Worm (Caenorhabditis elegans): ENCODE data around the gene citk-2.

citk-2 gene

ce11 chrII:4960690-4961089 lies 38.6 kb upstream of the citk-2 start (continued):
- TF ChIP-seq fkh-4 (tag; optimal IDR thresholded peaks at IDR 0.05; ENCODE audit: borderline replicate concordance) = no peak
- no peak for TF ChIP-seq nhr-11 (tag; optimal IDR thresholded peaks at IDR 0.05)
- TF ChIP-seq mef-2 (tag; optimal IDR thresholded peaks at IDR 0.05) = no peak
- peak; percentile 67 for TF ChIP-seq elt-2 (tag; optimal IDR thresholded peaks at IDR 0.05)
- TF ChIP-seq fos-1 (tag; optimal IDR thresholded peaks at IDR 0.05) = no peak
- no peak for TF ChIP-seq grh-1 (GFP tag; IDR thresholded peaks at IDR 0.05)
- peak; percentile 45 for TF ChIP-seq lin-14 (GFP tag; optimal IDR thresholded peaks at IDR 0.05)
- no peak for TF ChIP-seq ceh-8 (GFP tag; optimal IDR thresholded peaks at IDR 0.05)
- no peak for TF ChIP-seq unc-98 (GFP tag; IDR thresholded peaks at IDR 0.05)
- no peak for TF ChIP-seq ets-5 (GFP tag; IDR thresholded peaks at IDR 0.05)
- peak; percentile 9 for TF ChIP-seq snu-23 (GFP tag; optimal IDR thresholded peaks at IDR 0.05)
- TF ChIP-seq C16A3.4 (tag; optimal IDR thresholded peaks at IDR 0.05) = no peak
- peak in 1 of 2 experiments; percentile 16 for TF ChIP-seq lsy-2 (tag; optimal IDR thresholded peaks at IDR 0.05)
- peak; percentile 44 for TF ChIP-seq nhr-20 (tag; optimal IDR thresholded peaks at IDR 0.05)
- TF ChIP-seq ceh-63 (GFP tag; optimal IDR thresholded peaks at IDR 0.05) = no peak
- TF ChIP-seq nhr-76 (tag; optimal IDR thresholded peaks at IDR 0.05) = no peak
- TF ChIP-seq egl-13 (tag; optimal IDR thresholded peaks at IDR 0.05) = no peak
- TF ChIP-seq blmp-1 (tag; optimal IDR thresholded peaks at IDR 0.05) = peak; percentile 31
- TF ChIP-seq hpl-2 (GFP tag; optimal IDR thresholded peaks at IDR 0.05) = no peak
- no peak for TF ChIP-seq unc-86 (tag; optimal IDR thresholded peaks at IDR 0.05)
- peak in 1 of 6 experiments; percentile 63 for TF ChIP-seq elt-3 (tag; optimal IDR thresholded peaks at IDR 0.05)
- TF ChIP-seq xbp-1 (tag; optimal IDR thresholded peaks at IDR 0.05) = no peak
- TF ChIP-seq nhr-85 (tag) = peak; percentile 74
- TF ChIP-seq dsc-1 (tag; optimal IDR thresholded peaks at IDR 0.05) = no peak
- no peak for TF ChIP-seq nhr-12 (tag; optimal IDR thresholded peaks at IDR 0.05)
- no peak for TF ChIP-seq jun-1 (tag; optimal IDR thresholded peaks at IDR 0.05)
- TF ChIP-seq aly-2 (tag; optimal IDR thresholded peaks at IDR 0.05) = no peak
- TF ChIP-seq egl-27 (tag; optimal IDR thresholded peaks at IDR 0.05) = no peak
- no peak for TF ChIP-seq lin-39 (tag; optimal IDR thresholded peaks at IDR 0.05)
- TF ChIP-seq nhr-77 (tag; optimal IDR thresholded peaks at IDR 0.05) = no peak
- no peak for TF ChIP-seq sptf-1 (tag; optimal IDR thresholded peaks at IDR 0.05)

- TF ChIP-seq pqm-1 (tag; optimal IDR thresholded peaks at IDR 0.05) (peak; percentile 0), lin-14 (GFP tag; optimal IDR thresholded peaks at IDR 0.05) (peak; percentile 30), ceh-63 (GFP tag; optimal IDR thresholded peaks at IDR 0.05) (no peak), elt-2 (tag; optimal IDR thresholded peaks at IDR 0.05) (peak; percentile 97)
Observed at ce11 chrII:4966576-4966975, 32.7 kb upstream of the citk-2 start.

ce11 chrII:4967636-4968035 lies 31.7 kb upstream of the citk-2 start:
- TF ChIP-seq elt-2 (tag; optimal IDR thresholded peaks at IDR 0.05) (peak; percentile 84), alr-1 (tag; optimal IDR thresholded peaks at IDR 0.05; ENCODE audit: borderline replicate concordance) (no peak)

- TF ChIP-seq isw-1 (GFP tag; IDR thresholded peaks at IDR 0.05) (no peak), mdl-1 (tag; optimal IDR thresholded peaks at IDR 0.05) (no peak), ceh-82 (tag; optimal IDR thresholded peaks at IDR 0.05) (no peak), nhr-20 (tag; optimal IDR thresholded peaks at IDR 0.05) (no peak), nhr-11 (tag; optimal IDR thresholded peaks at IDR 0.05) (no peak), nhr-77 (tag; optimal IDR thresholded peaks at IDR 0.05) (no peak), ceh-63 (GFP tag; optimal IDR thresholded peaks at IDR 0.05) (no peak), nhr-84 (tag; optimal IDR thresholded peaks at IDR 0.05) (no peak), F16B12.6 (tag; optimal IDR thresholded peaks at IDR 0.05) (no peak), elt-2 (tag; optimal IDR thresholded peaks at IDR 0.05) (no peak)
Observed at ce11 chrII:4968863-4969262, 30.5 kb upstream of the citk-2 start, which contains the start of gene shc-2. Gene shc-2, plus strand, starts transcription at chrII:4969163.
